Fruit fly (Drosophila melanogaster) S2 (cell line): ENCODE measurements around the gene scat.

Source experiments
- CG8478 ChIP-seq: fragments of >200 bp; optimal IDR thresholded peaks from 2 replicates; lab custom pipeline; 2018
- CTCF ChIP-seq, 2 experiments: fragments of >200 bp; optimal IDR thresholded peaks; 2 replicates each; lab custom pipeline; 2018

DNA sequence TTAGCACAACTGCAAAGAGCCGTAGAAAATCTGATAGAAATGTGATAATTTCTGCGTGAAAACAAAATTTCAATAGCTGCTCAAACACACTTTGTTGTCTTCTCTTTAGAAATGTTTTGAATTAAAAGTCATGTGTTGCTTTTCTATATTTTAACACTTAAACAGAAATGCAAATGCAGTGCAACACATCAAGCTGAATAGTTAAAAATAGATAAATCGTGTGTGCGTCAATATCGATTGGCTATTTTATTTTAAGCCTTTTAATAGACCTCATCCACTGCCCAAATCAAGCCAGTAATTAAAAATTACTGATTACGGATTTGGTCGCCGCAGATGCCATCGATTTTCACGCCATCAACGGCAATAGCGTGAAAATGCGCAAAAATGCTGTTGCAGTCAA, 33.3 kb upstream of the scat start, which contains the start of gene CG4438:
- TF ChIP-seq CG8478 (lab: Kevin White, UChicago): no peak
- TF ChIP-seq CTCF (optimal IDR thresholded peaks at IDR 0.05; lab: Kevin White, UChicago): no peak
